Worm (Caenorhabditis elegans) whole organism, early embryonic: ENCODE data around the gene ttr-19.

Experiments
- B0310.2 ChIP-seq: sonication (generic microtip); optimal IDR thresholded peaks from 2 replicates; lab custom pipeline; 2016; ENCODE audit warnings: mild to moderate bottlenecking, missing genetic modification characterization, missing compliant biosample characterization
- F13C5.2 ChIP-seq: sonication (generic microtip); optimal IDR thresholded peaks from 2 replicates; lab custom pipeline; 2017; ENCODE audit warnings: mild to moderate bottlenecking, missing genetic modification characterization, inconsistent platforms, missing compliant biosample characterization
- aly-1 ChIP-seq: sonication (generic microtip); optimal IDR thresholded peaks from 2 replicates; lab custom pipeline; 2016; ENCODE audit warnings: missing genetic modification characterization, missing compliant biosample characterization
- ama-1 ChIP-seq: fragments of 150-350 bp; optimal IDR thresholded peaks from 2 replicates; lab custom pipeline; 2014
- flt-1 ChIP-seq: fragments of 200-800 bp; sonication (Bioruptor generic); IDR thresholded peaks from 2 replicates; pipeline ENCODE4 v1.3.6; 2022; ENCODE audit warnings: missing genetic modification characterization, missing compliant biosample characterization
- hnd-1 ChIP-seq: sonication (generic microtip); optimal IDR thresholded peaks from 2 replicates; lab custom pipeline; 2016; ENCODE audit warnings: missing genetic modification characterization, missing compliant biosample characterization
- scrt-1 ChIP-seq: fragments of 200-800 bp; sonication (Bioruptor generic); IDR thresholded peaks from 2 replicates; pipeline ENCODE4 v1.3.6; 2022; ENCODE audit warnings: missing genetic modification characterization, missing compliant biosample characterization
- sea-1 ChIP-seq: fragments of 200-800 bp; sonication (Bioruptor generic); conservative IDR thresholded peaks from 2 replicates; pipeline ENCODE4 v1.3.6; 2022; ENCODE audit warnings: missing genetic modification characterization, missing compliant biosample characterization
- tbx-11 ChIP-seq: fragments of 200-800 bp; sonication (Bioruptor generic); IDR thresholded peaks from 2 replicates; pipeline ENCODE4 v1.3.6; 2022; ENCODE audit warnings: missing genetic modification characterization, missing compliant biosample characterization
- tbx-37 ChIP-seq: fragments of 200-800 bp; sonication (Bioruptor generic); conservative IDR thresholded peaks from 2 replicates; pipeline ENCODE4 v1.3.6; 2022; ENCODE audit warnings: missing genetic modification reagents, missing genetic modification characterization, missing compliant biosample characterization
- tra-4 ChIP-seq: sonication (generic microtip); optimal IDR thresholded peaks from 2 replicates; lab custom pipeline; 2017; ENCODE audit warnings: missing genetic modification characterization, missing compliant biosample characterization

- TF ChIP-seq ama-1 (lab: Kevin White, UChicago) = no peak
- TF ChIP-seq sea-1 (GFP tag; lab: Robert Waterston, UW) = no peak
- no peak for TF ChIP-seq tbx-37 (GFP tag; lab: Robert Waterston, UW)
- no peak for TF ChIP-seq flt-1 (GFP tag; lab: Robert Waterston, UW)
- no peak for TF ChIP-seq hnd-1
- TF ChIP-seq tbx-11 (GFP tag; lab: Robert Waterston, UW) = no peak
- no peak for TF ChIP-seq F13C5.2 (tag; lab: Kevin White, UChicago)
- TF ChIP-seq B0310.2 (tag; lab: Kevin White, UChicago) = no peak
- no peak for TF ChIP-seq tra-4 (tag; lab: Kevin White, UChicago)
- no peak for TF ChIP-seq scrt-1 (GFP tag; lab: Robert Waterston, UW)
- TF ChIP-seq aly-1 (tag; lab: Kevin White, UChicago) = no peak
Measured at ce11 chrV:10256050-10256449, 28.8 kb upstream of the ttr-19 start, which contains the start of gene nhr-232.
